Worm (Caenorhabditis elegans): ENCODE data around the gene F27B3.8.
A peak's percentile ranks its signal among the peaks of the same experiment; 100 is the strongest.

F27B3.8 gene

ce11 chrIII:6619952-6620351 is 40.5 kb downstream of the F27B3.8 start, which contains the start of gene C13B9.2:
Gene C13B9.2 (plus strand): TSS chrIII:6620252.
- TF ChIP-seq nhr-90 (tag; optimal IDR thresholded peaks at IDR 0.05; ENCODE audit: poor library complexity) = no peak
- no peak for TF ChIP-seq nhr-85 (tag)
- no peak for TF ChIP-seq nhr-20 (tag; optimal IDR thresholded peaks at IDR 0.05)
- no peak for TF ChIP-seq skn-1 (tag; optimal IDR thresholded peaks at IDR 0.05)
- TF ChIP-seq nhr-237 (tag; optimal IDR thresholded peaks at IDR 0.05) = no peak

DNA sequence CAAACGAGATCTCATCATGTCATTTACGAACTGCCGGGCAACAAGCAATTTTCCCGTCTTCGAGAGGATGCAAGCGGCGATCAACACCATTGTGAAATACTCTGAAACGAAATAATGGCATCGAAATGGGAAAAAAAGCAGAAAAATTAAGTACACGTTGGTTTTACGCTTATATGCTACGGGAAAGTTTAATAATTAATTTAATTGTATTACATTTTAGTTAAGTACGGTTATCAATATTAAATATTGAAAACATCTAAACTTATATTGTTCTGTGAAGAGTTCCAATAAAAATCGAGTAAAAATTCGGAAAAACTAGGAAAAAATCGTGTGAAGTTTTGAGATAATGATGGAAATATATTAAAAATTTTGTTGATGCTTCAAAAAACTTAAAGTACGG is 45.4 kb downstream of the F27B3.8 start, which contains the start of gene copd-1:
Gene copd-1, minus strand, starts transcription at position 101 of the 400 bp plus-strand sequence.
- TF ChIP-seq C16A3.4 (tag; optimal IDR thresholded peaks at IDR 0.05) (no peak), nhr-12 (tag; optimal IDR thresholded peaks at IDR 0.05) (no peak), lsy-2 (tag; optimal IDR thresholded peaks at IDR 0.05) (no peak), unc-130 (tag; optimal IDR thresholded peaks at IDR 0.05) (no peak), snpc-4 (tag; optimal IDR thresholded peaks at IDR 0.05) (no peak), swsn-7 (tag; optimal IDR thresholded peaks at IDR 0.05) (no peak), lin-39 (tag; optimal IDR thresholded peaks at IDR 0.05) (no peak), pqm-1 (tag; optimal IDR thresholded peaks at IDR 0.05) (no peak), lir-3 (tag; optimal IDR thresholded peaks at IDR 0.05; ENCODE audit: poor library complexity) (no peak), lin-35 (GFP tag; optimal IDR thresholded peaks at IDR 0.05) (no peak), sox-4 (tag; optimal IDR thresholded peaks at IDR 0.05) (no peak), nhr-85 (tag) (no peak), C04F5.9 (tag; optimal IDR thresholded peaks at IDR 0.05) (no peak), pax-3 (tag; optimal IDR thresholded peaks at IDR 0.05) (no peak), Y116A8C.19 (tag; optimal IDR thresholded peaks at IDR 0.05; ENCODE audit: borderline replicate concordance) (no peak), F16B12.6 (tag; optimal IDR thresholded peaks at IDR 0.05) (no peak), grh-1 (GFP tag; IDR thresholded peaks at IDR 0.05) (no peak)

DNA sequence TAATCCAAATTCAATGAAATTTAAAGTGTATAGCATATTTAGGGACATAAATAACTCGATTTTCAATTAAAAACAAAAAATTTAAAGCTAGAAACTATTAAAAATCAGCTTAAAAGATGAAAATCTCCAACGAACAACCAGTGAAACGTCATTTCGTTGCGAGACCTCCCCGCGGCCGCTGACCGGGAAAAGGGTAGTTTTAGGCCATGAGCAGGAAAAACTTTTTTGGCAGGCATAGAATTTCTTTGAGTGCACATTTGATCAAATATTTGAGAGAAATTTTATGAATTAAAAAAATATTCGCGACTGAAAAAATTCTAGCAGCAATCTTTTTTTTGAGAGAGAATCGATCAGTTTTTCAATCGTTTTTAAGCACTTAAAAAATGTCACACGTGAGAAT is 45.8 kb downstream of the F27B3.8 start:
- TF ChIP-seq ama-1 (optimal IDR thresholded peaks at IDR 0.05) (no peak), swsn-7 (tag; optimal IDR thresholded peaks at IDR 0.05) (peak; percentile 23), efl-1 (optimal IDR thresholded peaks at IDR 0.05) (peak; percentile 59 to 66), efl-1 (GFP tag; optimal IDR thresholded peaks at IDR 0.05 in 1 of 2) (peak; percentile 54 to 92), isw-1 (GFP tag; IDR thresholded peaks at IDR 0.05) (peak; percentile 34), lir-3 (tag; optimal IDR thresholded peaks at IDR 0.05; ENCODE audit: poor library complexity) (peak; percentile 56), lin-15B (tag; optimal IDR thresholded peaks at IDR 0.05) (peak; percentile 55), F16B12.6 (tag; optimal IDR thresholded peaks at IDR 0.05) (peak; percentile 11), nhr-85 (tag) (peak; percentile 70), nhr-90 (tag; optimal IDR thresholded peaks at IDR 0.05; ENCODE audit: poor library complexity) (peak; percentile 16), xbp-1 (tag; optimal IDR thresholded peaks at IDR 0.05) (peak; percentile 89), aly-2 (tag; optimal IDR thresholded peaks at IDR 0.05) (no peak), rnt-1 (tag; optimal IDR thresholded peaks at IDR 0.05) (peak; percentile 68), snu-23 (GFP tag; optimal IDR thresholded peaks at IDR 0.05) (peak; percentile 52), blmp-1 (tag; optimal IDR thresholded peaks at IDR 0.05) (peak; percentile 63), lin-14 (GFP tag; optimal IDR thresholded peaks at IDR 0.05) (peak; percentile 63), nhr-47 (tag; optimal IDR thresholded peaks at IDR 0.05) (peak; percentile 44), vab-15 (tag; optimal IDR thresholded peaks at IDR 0.05) (no peak), nhr-71 (tag; optimal IDR thresholded peaks at IDR 0.05) (peak; percentile 60), ceh-90 (tag; optimal IDR thresholded peaks at IDR 0.05) (peak; percentile 49), ztf-4 (tag; optimal IDR thresholded peaks at IDR 0.05) (no peak), lsy-2 (tag; optimal IDR thresholded peaks at IDR 0.05) (peak; percentile 39 to 73), fkh-8 (tag; optimal IDR thresholded peaks at IDR 0.05) (peak; percentile 51), elt-3 (tag; optimal IDR thresholded peaks at IDR 0.05) (peak in 1 of 6 experiments; percentile 2), skn-1 (tag; optimal IDR thresholded peaks at IDR 0.05) (peak; percentile 51), tbx-2 (tag; optimal IDR thresholded peaks at IDR 0.05) (peak; percentile 37), ceh-82 (tag; optimal IDR thresholded peaks at IDR 0.05) (peak in 1 of 3 experiments; percentile 39), dpl-1 (GFP tag; optimal IDR thresholded peaks at IDR 0.05) (peak; percentile 27 to 69 (median 50)), nhr-20 (tag; optimal IDR thresholded peaks at IDR 0.05) (peak; percentile 38), fkh-4 (tag; optimal IDR thresholded peaks at IDR 0.05; ENCODE audit: borderline replicate concordance) (no peak), lin-35 (GFP tag; optimal IDR thresholded peaks at IDR 0.05) (peak; percentile 46 to 66), unc-86 (tag; optimal IDR thresholded peaks at IDR 0.05) (no peak), alr-1 (tag; optimal IDR thresholded peaks at IDR 0.05; ENCODE audit: borderline replicate concordance) (no peak), C16A3.4 (tag; optimal IDR thresholded peaks at IDR 0.05) (peak; percentile 34), mep-1 (tag; optimal IDR thresholded peaks at IDR 0.05) (peak; percentile 85), snpc-4 (tag; optimal IDR thresholded peaks at IDR 0.05) (no peak)
